Worm (Caenorhabditis elegans) whole organism, early embryonic: Measurements from ENCODE around the gene F09E5.3.

Experiments used
- ama-1 ChIP-seq: fragments of 150-350 bp; optimal IDR thresholded peaks from 2 replicates; lab custom pipeline; 2014
- ets-7 ChIP-seq: sonication (generic microtip); optimal IDR thresholded peaks from 2 replicates; lab custom pipeline; 2016; ENCODE audit warnings: missing genotype, missing genetic modification characterization, missing compliant biosample characterization
- flt-1 ChIP-seq: fragments of 200-800 bp; sonication (Bioruptor generic); IDR thresholded peaks from 2 replicates; pipeline ENCODE4 v1.3.6; 2022; ENCODE audit warnings: missing genetic modification characterization, missing compliant biosample characterization

DNA sequence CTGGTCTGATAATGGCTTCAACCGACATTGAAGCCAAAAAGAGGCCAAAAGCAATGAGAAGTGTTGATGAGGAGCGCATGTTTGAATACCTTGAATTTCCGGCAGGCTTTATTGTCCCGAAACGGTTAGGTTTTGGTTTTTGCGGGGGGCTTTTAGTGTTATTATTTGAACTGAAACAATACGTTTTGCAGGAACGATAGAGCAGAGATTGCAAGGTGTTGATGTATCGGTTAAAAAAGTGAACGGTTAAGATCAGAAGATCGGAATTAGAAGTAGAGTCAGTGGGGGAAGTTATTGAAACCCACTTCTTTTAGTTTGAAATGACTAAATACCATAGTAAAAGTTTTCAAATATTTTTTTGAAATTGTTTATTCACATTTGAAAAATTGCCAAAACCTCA lies 33.8 kb downstream of the F09E5.3 start, which contains the start of gene clec-141:
- TF ChIP-seq ama-1 (lab: Kevin White, UChicago) (no peak), ets-7 (tag; lab: Kevin White, UChicago) (no peak), flt-1 (no peak)
